Worm (Caenorhabditis elegans) whole organism, mixed stage, embryonic: ENCODE measurements around the gene srt-33.
"Not testable (repeated sequence)": the region's sequence is repeated elsewhere in the genome, so short reads cannot be mapped to it uniquely, and the experiment has no call there.

Experiments used
- blmp-1 ChIP-seq: fragments of 150-350 bp; optimal IDR thresholded peaks from 2 replicates; lab custom pipeline; 2014; ENCODE audit warnings: missing biosample characterization, missing genetic modification characterization
- ceh-39 ChIP-seq: fragments of 150-350 bp; optimal IDR thresholded peaks from 2 replicates; lab custom pipeline; 2014; ENCODE audit warnings: missing biosample characterization, missing genetic modification characterization
- ceh-83 ChIP-seq: fragments of 200-800 bp; sonication (Bioruptor generic); optimal IDR thresholded peaks from 2 replicates; lab custom pipeline; 2018; ENCODE audit warnings: mild to moderate bottlenecking, missing genetic modification characterization, missing compliant biosample characterization
- ces-1 ChIP-seq: fragments of 150-350 bp; optimal IDR thresholded peaks from 2 replicates; lab custom pipeline; 2014; ENCODE audit warnings: missing biosample characterization, missing genetic modification reagents, missing genetic modification characterization
- drap-1 ChIP-seq: fragments of 200-800 bp; sonication (Bioruptor generic); optimal IDR thresholded peaks from 3 replicates; lab custom pipeline; 2018; ENCODE audit warnings: mild to moderate bottlenecking, missing genetic modification characterization, missing compliant biosample characterization
- elt-1 ChIP-seq: sonication (generic microtip); optimal IDR thresholded peaks from 2 replicates; lab custom pipeline; 2017; ENCODE audit warnings: missing genetic modification characterization, mild to moderate bottlenecking, missing compliant biosample characterization, antibody characterized with exemption, moderate library complexity, borderline replicate concordance; ENCODE audit not compliant: insufficient read depth
- elt-3 ChIP-seq: fragments of 150-350 bp; optimal IDR thresholded peaks from 2 replicates; lab custom pipeline; 2014; ENCODE audit warnings: missing biosample characterization, missing genetic modification characterization
- flh-1 ChIP-seq: fragments of 200-800 bp; sonication (Bioruptor generic); optimal IDR thresholded peaks from 2 replicates; lab custom pipeline; 2018; ENCODE audit warnings: mild to moderate bottlenecking, missing genetic modification characterization, moderate library complexity, missing compliant biosample characterization
- ham-2 ChIP-seq: fragments of 200-800 bp; sonication (Bioruptor generic); optimal IDR thresholded peaks from 2 replicates; lab custom pipeline; 2018; ENCODE audit warnings: mild to moderate bottlenecking, missing genetic modification characterization, missing compliant biosample characterization
- hlh-1 ChIP-seq: fragments of 150-350 bp; optimal IDR thresholded peaks from 2 replicates; lab custom pipeline; 2014; ENCODE audit warnings: missing biosample characterization, missing genetic modification reagents, missing genetic modification characterization
- lin-13 ChIP-seq: fragments of 150-350 bp; optimal IDR thresholded peaks from 2 replicates; lab custom pipeline; 2014; ENCODE audit warnings: missing biosample characterization, missing genetic modification characterization
- lin-32 ChIP-seq: fragments of 200-800 bp; sonication (Bioruptor generic); optimal IDR thresholded peaks from 2 replicates; lab custom pipeline; 2018; ENCODE audit warnings: mild to moderate bottlenecking, missing genetic modification characterization, missing compliant biosample characterization
- lsy-2 ChIP-seq: fragments of 150-350 bp; optimal IDR thresholded peaks from 2 replicates; lab custom pipeline; 2014; ENCODE audit warnings: missing biosample characterization, missing genetic modification characterization
- mab-5 ChIP-seq: fragments of 150-350 bp; optimal IDR thresholded peaks from 2 replicates; lab custom pipeline; 2014; ENCODE audit warnings: missing biosample characterization, missing genetic modification characterization
- mep-1 ChIP-seq: fragments of 150-350 bp; optimal IDR thresholded peaks from 2 replicates; lab custom pipeline; 2017; ENCODE audit warnings: missing biosample characterization, missing genetic modification reagents, missing genetic modification characterization, inconsistent platforms
- mls-2 ChIP-seq: sonication (generic microtip); optimal IDR thresholded peaks from 2 replicates; lab custom pipeline; 2016; ENCODE audit warnings: mild to moderate bottlenecking, missing genetic modification characterization, moderate library complexity, missing compliant biosample characterization
- nhr-12 ChIP-seq: fragments of 150-350 bp; optimal IDR thresholded peaks from 2 replicates; lab custom pipeline; 2014; ENCODE audit warnings: missing biosample characterization, missing genetic modification characterization
- nhr-28 ChIP-seq: fragments of 150-350 bp; optimal IDR thresholded peaks from 2 replicates; lab custom pipeline; 2014; ENCODE audit warnings: missing biosample characterization, missing genetic modification characterization
- nhr-76 ChIP-seq: sonication (generic microtip); optimal IDR thresholded peaks from 2 replicates; lab custom pipeline; 2017; ENCODE audit warnings: missing biosample characterization, missing genetic modification characterization
- pha-4 ChIP-seq: fragments of 150-350 bp; optimal IDR thresholded peaks from 2 replicates; lab custom pipeline; 2018; ENCODE audit warnings: missing biosample characterization, missing genetic modification reagents, missing genetic modification characterization
- sem-2 ChIP-seq: fragments of 200-800 bp; sonication (Bioruptor generic); optimal IDR thresholded peaks from 2 replicates; lab custom pipeline; 2018; ENCODE audit warnings: mild to moderate bottlenecking, missing genetic modification characterization, missing compliant biosample characterization
- snpc-4 ChIP-seq: fragments of 150-350 bp; optimal IDR thresholded peaks from 2 replicates; lab custom pipeline; 2014; ENCODE audit warnings: missing biosample characterization, missing genetic modification characterization
- sptf-1 ChIP-seq: sonication (generic microtip); optimal IDR thresholded peaks from 2 replicates; lab custom pipeline; 2017; ENCODE audit warnings: mild to moderate bottlenecking, missing genetic modification characterization, moderate library complexity, missing compliant biosample characterization
- tbx-8 ChIP-seq: fragments of 200-800 bp; sonication (Bioruptor generic); optimal IDR thresholded peaks from 2 replicates; lab custom pipeline; 2018; ENCODE audit warnings: mild to moderate bottlenecking, missing genetic modification characterization, moderate library complexity, missing compliant biosample characterization
- unc-120 ChIP-seq: sonication (generic microtip); optimal IDR thresholded peaks from 2 replicates; lab custom pipeline; 2017; ENCODE audit warnings: missing genetic modification characterization, missing compliant biosample characterization; ENCODE audit not compliant: poor library complexity, severe bottlenecking
- unc-39 ChIP-seq: fragments of 150-350 bp; optimal IDR thresholded peaks from 2 replicates; lab custom pipeline; 2014; ENCODE audit warnings: missing biosample characterization, missing genetic modification characterization
- zip-8 ChIP-seq: fragments of 150-350 bp; optimal IDR thresholded peaks from 2 replicates; lab custom pipeline; 2014; ENCODE audit warnings: missing biosample characterization, missing genetic modification characterization
- ztf-11 ChIP-seq: fragments of 150-350 bp; optimal IDR thresholded peaks from 2 replicates; lab custom pipeline; 2014; ENCODE audit warnings: missing biosample characterization, missing genetic modification characterization

Gene srt-33

ce11 chrV:14312695-14313094 is 33.0 kb upstream of the srt-33 start, which contains the start of gene F14D7.8:
TSS of gene F14D7.8 (minus strand) at chrV:14312795.
- TF ChIP-seq unc-39 (no peak), mls-2 (tag; lab: Kevin White, UChicago) (no peak), blmp-1 (tag; lab: Kevin White, UChicago) (no peak), nhr-28 (tag; lab: Kevin White, UChicago) (no peak), lin-32 (GFP tag; lab: Kevin White, UChicago) (no peak), lsy-2 (no peak), mab-5 (tag; lab: Kevin White, UChicago) (no peak)

ce11 chrV:14311115-14311514 is 31.4 kb upstream of the srt-33 start, which contains the start of gene ddn-3:
TSS of gene ddn-3 (minus strand) at chrV:14311215.
- no peak for TF ChIP-seq lin-13 (tag; lab: Kevin White, UChicago)

ce11 chrV:14309632-14310031 is 30.0 kb upstream of the srt-33 start, which contains the start of gene F14D7.14:
TSS of gene F14D7.14 (plus strand) at chrV:14309932.
- TF ChIP-seq flh-1; mls-2 (tag; lab: Kevin White, UChicago); nhr-76: not testable (repeated sequence)

- TF ChIP-seq elt-1, blmp-1, zip-8 (tag; lab: Kevin White, UChicago): not testable (repeated sequence)
These were observed 28.5 kb upstream of the srt-33 start, which contains the start of gene spig-5 for ce11 chrV:14308164-14308563. TSS of gene spig-5 (plus strand) at chrV:14308464.

- TF ChIP-seq sptf-1; elt-3 (tag; lab: Kevin White, UChicago); nhr-76: not testable (repeated sequence)
These were observed 27.1 kb upstream of the srt-33 start, which contains the start of gene spig-4 for ce11 chrV:14306771-14307170. TSS of gene spig-4 (minus strand) at chrV:14306871.

ce11 chrV:14301076-14301475 is 21.4 kb upstream of the srt-33 start, which contains the start of gene F14D7.6:
TSS of gene F14D7.6 (plus strand) at chrV:14301413.
- TF ChIP-seq mab-5 (tag; lab: Kevin White, UChicago) (no peak), lin-32 (GFP tag; lab: Kevin White, UChicago) (no peak), elt-1 (tag; lab: Kevin White, UChicago) (no peak), lin-13 (tag; lab: Kevin White, UChicago) (no peak), ztf-11 (tag; lab: Kevin White, UChicago) (no peak), sem-2 (no peak), unc-39 (no peak), tbx-8 (GFP tag; lab: Kevin White, UChicago) (no peak), elt-3 (tag; lab: Kevin White, UChicago) (no peak), flh-1 (no peak), nhr-12 (tag; lab: Kevin White, UChicago) (no peak), ceh-83 (no peak), blmp-1 (tag; lab: Kevin White, UChicago) (no peak), ceh-39 (no peak), ces-1 (GFP tag; lab: Kevin White, UChicago) (no peak), snpc-4 (tag; lab: Kevin White, UChicago) (no peak), mep-1 (no peak), lsy-2 (no peak), pha-4 (tag; lab: Kevin White, UChicago) (no peak), ham-2 (GFP tag; lab: Kevin White, UChicago) (no peak)

ce11 chrV:14299569-14300064 is 19.9 kb upstream of the srt-33 start, which contains the start of the genes spig-3 and F14D7.12:
TSS of gene spig-3 (minus strand) at chrV:14299669.
TSS of gene F14D7.12 (plus strand) at chrV:14300014.
- no peak for TF ChIP-seq ztf-11 (tag; lab: Kevin White, UChicago)
- no peak for TF ChIP-seq blmp-1 (tag; lab: Kevin White, UChicago)
- no peak for TF ChIP-seq zip-8 (tag; lab: Kevin White, UChicago)
- no peak for TF ChIP-seq nhr-28 (tag; lab: Kevin White, UChicago)
- no peak for TF ChIP-seq lin-32 (GFP tag; lab: Kevin White, UChicago)
- no peak for TF ChIP-seq sem-2
- TF ChIP-seq hlh-1: no peak
- no peak for TF ChIP-seq mab-5 (tag; lab: Kevin White, UChicago)
- no peak for TF ChIP-seq unc-120
- TF ChIP-seq nhr-76: no peak
- no peak for TF ChIP-seq unc-39
- no peak for TF ChIP-seq drap-1 (GFP tag; lab: Kevin White, UChicago)
- no peak for TF ChIP-seq lsy-2
- no peak for TF ChIP-seq ceh-39
- TF ChIP-seq sptf-1: no peak
